Fruit fly (Drosophila melanogaster): ENCODE measurements around the gene Flo2.

Flo2 gene

DNA sequence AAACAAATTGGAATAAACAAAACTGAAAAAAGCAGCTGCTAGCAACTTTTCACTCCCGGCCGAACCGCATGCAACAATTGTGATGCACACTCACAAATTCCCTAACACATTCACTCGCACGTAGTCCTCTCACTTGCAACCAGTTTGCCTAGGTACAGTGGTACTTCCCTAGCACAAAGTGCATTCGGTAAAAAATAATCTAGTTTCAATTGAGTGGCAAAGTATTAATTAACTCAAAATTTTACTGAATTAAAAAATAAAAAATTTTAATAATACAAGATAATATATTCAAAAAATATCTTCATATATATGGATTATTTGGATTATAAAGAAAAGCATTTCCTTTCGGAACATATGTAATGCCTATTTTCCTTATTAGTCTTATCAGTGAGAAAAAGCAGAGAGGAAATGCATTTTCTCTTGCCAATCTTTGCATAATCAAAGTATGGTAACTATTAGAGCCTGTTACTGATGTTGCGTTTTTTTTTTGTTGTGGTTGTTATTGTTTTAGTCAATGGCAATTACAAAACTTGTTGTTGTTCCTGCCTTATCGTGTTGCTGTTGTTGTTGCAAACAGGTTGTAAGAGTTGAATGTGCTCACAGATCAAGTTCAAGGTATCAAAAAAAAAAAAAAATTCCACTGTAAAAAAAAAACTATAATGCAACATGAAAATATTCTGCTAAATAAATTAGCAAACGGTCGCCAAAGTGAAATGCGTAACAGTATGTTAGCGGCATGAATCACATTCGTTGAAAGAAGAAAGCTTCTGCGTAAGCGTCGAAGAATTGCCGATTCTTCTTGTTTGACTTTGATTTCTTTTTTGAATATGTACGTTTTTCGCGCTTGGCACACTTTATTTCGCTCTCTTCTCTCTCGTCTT is 83.5 kb downstream of the Flo2 start:
- TF ChIP-seq CG17801 (GFP tag; optimal IDR thresholded peaks at IDR 0.05; ENCODE audit: partially characterized antibody) = no peak

DNA sequence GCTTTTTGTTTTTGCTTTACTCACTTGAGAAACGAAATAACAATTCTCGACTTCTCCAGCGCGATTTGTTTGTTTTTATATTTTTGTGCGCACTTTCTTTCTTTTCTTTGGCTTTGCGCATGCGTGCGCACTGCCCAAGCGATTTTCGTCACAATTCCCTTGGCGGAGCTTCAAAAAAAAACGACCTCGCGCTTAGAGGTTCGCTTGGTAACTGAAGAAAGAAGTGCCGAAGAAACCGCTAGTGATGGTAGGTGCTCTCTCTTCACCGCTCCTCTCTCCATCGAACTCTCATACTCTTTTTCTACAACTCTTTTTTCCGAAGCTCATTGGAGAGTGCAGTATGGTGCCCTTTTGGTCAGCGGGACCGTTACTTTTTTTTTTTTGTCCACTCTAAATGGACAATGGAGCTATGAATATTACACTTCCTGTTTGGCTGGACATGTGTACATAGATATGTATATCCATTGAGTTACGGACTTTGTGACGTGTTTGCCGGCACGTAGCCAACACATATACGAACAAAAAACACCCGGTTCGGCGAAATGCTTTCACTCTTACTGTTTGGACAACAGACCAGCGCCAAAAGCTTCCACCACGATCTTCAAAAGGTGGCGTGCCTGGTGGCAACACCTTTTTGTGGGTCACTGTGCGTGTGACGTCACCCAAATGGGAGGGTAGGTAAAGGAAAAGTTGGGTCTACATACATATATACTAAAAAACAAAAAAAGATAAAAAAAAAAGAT is 84.3 kb downstream of the Flo2 start, which contains the start of gene CG9503:
TSS of gene CG9503 (minus strand) at position 217 of the 743 bp plus-strand sequence.
- TF ChIP-seq CG17801 (GFP tag; optimal IDR thresholded peaks at IDR 0.05; ENCODE audit: partially characterized antibody) = no peak

DNA sequence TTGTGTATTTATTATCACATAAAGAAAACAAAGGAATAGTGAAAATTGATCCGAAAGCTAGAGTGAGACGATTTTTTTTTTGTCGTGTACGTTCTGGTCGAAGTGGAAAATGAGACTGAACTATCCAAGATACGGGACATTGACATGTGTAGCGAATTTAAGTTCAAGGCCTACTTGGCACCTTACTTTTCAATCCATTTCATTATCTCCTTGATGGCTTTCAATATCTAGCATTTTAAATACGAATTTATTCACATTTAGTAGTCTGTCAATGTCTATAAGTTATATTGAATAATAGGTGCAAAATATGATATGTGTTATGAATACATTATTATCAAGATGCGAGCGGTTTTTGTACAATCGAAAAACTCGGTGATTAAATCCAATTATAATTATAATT is 89.7 kb downstream of the Flo2 start, which contains the start of gene CG32591:
TSS of gene CG32591 (minus strand) at position 101 of the 400 bp plus-strand sequence.
- no peak for TF ChIP-seq CG17801 (GFP tag; optimal IDR thresholded peaks at IDR 0.05; ENCODE audit: partially characterized antibody)

DNA sequence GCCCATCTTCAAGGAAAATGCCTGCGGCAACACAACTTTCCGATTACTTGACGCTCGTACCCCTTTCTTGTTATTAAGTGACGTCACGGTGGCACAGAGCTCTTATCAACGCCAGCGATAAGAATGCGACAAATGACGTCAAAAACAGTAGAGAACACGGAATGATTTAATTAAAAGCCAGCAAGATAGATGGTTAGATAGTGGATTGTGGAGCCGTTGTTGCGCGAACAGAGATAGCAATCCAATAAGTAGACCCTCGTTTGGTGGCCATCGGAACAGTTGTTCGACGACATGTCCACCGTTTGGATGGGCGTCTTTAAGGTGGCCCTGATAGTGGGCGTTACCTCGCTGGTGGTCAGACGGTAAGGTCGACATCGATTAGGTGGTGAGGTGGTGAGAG is 90.6 kb downstream of the Flo2 start:
- TF ChIP-seq CG17801 (GFP tag; optimal IDR thresholded peaks at IDR 0.05; ENCODE audit: partially characterized antibody) = no peak

DNA sequence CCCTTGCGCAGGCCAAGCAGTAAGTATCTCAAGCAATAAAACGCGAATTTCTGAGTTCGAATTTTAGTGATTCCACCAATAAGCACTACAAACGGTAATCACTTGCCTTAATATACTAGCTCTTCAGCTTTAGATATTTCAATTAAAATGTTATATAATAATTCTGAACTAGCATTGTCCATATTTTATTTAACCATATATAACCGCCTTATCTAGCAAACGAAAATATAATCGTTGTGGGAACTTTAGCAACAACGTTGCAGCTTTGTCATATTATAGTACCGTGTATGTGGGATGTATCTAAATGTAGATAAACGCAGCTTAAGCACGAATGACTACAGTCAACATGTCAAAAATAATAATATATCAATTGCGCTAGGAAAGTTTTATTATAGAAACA is 92.1 kb downstream of the Flo2 start:
- no peak for TF ChIP-seq CG17801 (GFP tag; optimal IDR thresholded peaks at IDR 0.05; ENCODE audit: partially characterized antibody)

DNA sequence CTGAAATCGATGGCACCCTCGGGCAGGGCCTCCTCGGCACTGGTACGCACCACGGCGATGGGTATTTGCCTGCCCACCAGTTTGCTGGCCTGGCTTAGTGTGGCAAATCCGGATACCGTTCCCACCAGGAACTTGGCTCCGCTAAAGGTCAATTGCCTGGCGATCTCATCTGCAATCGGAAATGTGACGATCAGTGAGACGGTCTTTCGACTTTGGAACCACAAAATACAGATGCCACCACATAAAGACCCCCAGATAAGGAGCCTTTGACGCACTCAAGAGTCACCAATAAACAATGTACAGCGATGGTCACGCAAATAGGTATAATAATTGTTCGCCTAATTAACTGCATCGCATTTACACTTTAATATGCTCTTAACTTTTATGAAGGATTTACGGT is 97.1 kb downstream of the Flo2 start:
- TF ChIP-seq CG17801 (GFP tag; optimal IDR thresholded peaks at IDR 0.05; ENCODE audit: partially characterized antibody) = no peak

DNA sequence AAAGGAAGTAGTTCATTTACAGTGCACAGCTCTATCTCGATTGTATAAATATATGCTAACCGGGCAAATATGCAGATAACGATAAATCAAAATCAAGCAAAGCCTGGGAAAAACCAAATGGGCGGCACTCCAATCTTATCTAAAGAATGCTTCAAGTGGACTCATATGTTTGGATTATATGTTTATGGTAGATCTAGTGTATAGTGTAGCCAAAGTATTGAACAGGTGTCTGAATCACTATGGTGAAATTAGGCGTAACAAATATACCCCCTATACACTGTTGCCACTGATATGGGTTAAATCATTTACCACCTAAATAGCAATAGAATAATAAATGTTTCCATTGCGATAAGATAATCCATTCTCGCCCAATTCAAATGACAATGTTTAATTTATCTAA is 107.3 kb downstream of the Flo2 start:
- no peak for TF ChIP-seq CG17801 (GFP tag; optimal IDR thresholded peaks at IDR 0.05; ENCODE audit: partially characterized antibody)

DNA sequence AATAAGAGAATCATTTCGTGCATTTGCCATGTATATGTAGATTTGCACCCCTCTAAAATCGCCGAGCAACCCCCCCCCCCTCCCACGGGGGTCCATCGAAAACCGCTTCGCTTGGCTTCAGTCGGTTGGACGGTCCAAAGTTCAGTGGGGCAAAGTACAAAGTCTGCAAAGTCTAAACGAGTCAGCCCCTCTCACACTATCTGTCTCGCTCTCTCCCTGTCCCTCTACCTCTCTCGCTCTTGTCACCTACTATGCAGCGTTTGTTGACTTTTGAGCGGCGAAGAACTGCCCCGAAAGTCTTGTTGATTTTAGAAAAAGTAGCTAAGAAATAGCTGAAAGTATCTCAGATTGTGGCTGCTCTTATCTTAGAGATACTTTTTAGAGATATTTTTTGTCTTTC is 108.2 kb downstream of the Flo2 start:
- peak; percentile 95 for TF ChIP-seq CG17801 (GFP tag; optimal IDR thresholded peaks at IDR 0.05; ENCODE audit: partially characterized antibody)

DNA sequence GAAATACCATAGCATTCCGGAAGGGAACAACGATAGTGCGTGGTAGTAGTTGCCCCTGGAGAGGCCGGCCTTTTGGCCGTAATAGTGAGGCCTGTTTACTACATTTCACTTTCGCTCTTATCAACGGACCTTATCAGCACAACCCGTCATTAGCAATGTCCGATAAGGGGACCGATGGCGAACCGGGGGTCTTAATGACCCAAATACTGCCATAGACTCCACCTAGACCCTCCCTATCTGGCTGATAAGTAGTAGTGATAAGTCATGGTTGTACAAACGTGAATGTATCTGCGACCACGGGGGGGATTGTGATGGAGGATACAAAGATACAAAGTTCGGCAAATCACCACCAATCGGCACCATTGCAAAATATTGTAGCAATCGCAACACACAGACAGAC is 110.1 kb downstream of the Flo2 start:
- no peak for TF ChIP-seq CG17801 (GFP tag; optimal IDR thresholded peaks at IDR 0.05; ENCODE audit: partially characterized antibody)

DNA sequence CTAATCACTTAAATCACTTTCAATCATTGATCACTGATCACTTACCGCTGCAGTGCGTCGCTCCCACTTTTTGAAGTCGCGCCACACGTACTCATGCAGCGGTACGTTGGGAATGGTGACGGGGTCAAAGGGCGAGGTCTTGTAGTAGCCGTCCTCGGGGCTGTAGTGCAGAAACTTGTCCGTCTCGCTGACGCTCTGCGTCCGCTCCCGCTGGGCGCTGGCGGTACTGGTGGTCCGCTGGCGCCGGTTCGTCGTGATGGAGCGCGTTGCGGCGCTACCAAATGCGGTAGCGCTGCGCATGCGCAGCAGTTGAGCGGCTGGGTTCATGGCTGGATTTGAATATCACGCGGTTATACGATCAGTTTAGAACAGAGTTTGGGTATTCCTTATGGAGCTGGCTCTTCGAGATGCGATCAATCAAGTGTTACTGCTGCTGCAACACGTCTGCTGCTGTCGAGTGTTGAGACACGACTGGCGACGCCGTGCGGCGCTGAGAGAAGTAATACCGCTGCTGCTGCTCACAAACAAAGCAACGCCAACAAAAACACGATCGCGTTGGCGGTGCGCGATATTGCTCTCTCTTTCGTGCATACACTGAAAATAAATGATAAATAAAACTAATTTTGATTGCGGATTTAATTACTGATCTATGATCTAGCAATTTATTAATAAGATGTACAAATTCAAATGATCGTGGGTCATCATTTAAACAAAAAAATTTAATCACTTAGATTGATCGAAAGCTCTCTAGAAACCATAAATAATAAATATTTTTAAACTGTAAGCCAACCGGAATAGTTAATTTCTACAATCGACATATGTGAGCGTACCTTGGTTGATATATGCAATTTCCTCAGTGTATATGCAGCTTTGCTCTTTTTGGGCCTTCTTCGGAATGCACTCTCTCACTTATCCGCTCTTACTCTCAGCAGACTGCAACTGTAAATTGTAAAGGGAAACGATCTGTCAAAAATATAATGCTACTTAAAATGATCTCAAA is 111.4 kb downstream of the Flo2 start:
- peak; percentile 99 for TF ChIP-seq CG17801 (GFP tag; optimal IDR thresholded peaks at IDR 0.05; ENCODE audit: partially characterized antibody)

DNA sequence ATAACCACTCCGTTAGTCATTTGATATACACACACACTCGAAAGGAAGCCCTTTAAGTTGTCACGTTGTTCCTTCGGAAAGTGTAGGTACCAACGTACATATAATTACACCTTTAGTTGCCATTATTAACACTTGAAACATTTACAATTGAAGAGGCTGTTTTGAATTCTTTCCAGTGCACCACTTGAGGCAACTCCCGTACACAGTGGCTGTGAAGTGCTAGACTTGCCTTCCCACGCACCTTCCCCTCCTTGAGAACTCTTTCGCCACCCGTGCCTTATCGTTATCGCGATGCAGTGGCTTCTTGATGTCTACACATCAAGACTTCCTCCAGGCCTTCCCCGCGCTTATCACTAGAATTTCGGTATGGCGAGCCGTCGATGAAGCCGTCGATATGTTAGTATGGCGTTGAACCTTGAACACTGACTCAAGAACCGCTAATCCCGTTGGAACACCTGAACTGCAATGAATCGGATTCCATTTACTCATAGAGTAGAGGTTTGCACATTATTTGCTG is 112.2 kb downstream of the Flo2 start:
- no peak for TF ChIP-seq CG17801 (GFP tag; optimal IDR thresholded peaks at IDR 0.05; ENCODE audit: partially characterized antibody)

DNA sequence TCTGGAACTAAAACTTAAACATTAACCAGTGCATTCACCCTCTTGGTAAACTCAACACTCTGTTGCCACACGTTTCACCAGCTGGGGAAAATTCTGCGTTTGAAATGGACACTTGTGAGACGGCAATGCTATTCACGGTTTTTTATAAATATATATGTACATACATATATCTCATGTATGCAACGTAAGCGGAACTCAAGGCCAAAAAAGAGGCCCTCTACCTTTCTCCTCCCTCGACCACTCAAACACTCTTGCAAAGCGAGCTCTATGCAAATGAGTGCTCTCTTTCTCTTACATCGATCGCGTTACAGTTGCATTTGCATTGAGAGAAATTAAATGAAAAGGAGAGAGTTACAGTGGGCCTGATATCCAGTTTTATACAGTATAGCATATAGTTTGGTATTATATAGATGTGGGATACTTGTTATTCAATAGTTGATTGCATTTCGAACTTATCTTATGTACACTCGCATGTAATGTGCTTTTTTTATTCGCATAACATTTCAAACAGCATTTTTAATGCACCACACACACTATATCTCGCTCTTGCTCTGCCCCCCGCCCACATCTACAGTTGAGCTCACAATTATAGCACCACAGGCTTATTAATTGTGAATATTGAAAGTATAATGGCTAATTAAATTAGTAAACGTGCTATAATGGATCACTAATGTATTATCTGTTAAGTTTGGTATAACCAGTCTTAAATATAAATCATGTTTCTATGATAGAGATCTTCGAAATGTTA is 113.1 kb downstream of the Flo2 start:
- TF ChIP-seq CG17801 (GFP tag; optimal IDR thresholded peaks at IDR 0.05; ENCODE audit: partially characterized antibody) = peak; percentile 50

DNA sequence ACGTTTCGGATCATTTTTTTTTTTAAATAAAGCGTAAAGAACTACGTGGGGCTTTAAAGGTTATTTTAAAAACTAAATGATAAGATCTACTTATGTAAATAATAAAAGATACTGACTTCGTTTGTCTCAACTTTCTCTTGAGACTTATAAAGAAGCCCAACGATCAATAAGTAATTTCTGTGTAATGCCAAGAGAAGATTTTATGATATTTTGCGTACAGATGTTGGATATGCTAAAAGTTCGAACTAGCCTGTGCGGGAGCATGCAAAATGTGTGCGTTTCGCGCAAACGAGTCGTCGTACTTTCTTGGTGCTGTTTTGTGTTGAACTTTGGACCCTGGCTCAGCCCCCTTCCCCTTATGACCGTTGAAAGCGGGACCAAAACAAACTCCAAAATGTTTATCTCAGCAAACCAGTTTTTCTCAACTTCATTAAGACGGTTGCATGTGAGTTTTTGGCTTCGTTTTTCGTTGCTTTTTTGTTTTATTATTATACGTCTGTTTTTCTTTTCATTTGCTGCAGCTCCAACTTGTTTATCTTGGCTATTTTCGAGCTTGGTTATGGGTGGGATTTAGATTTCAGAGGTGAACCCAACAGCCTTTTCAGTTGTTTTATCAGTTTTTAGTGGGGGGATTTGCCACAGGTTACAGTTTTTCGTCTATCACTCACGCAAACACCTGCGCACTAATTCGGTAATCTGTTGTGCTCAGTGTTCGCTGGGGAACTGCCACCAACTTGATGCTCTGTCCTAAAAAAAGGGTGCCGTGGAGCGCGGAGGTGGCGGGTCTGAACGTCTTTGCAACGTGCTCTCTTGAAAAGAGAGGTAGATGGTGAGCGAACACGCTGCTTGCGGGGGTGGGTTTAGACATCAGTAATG is 113.9 kb downstream of the Flo2 start, which contains the start of gene pdgy:
TSS of gene pdgy (minus strand) at position 688 of the 876 bp plus-strand sequence.
- peak; percentile 96 for TF ChIP-seq CG17801 (GFP tag; optimal IDR thresholded peaks at IDR 0.05; ENCODE audit: partially characterized antibody)
